Fruit fly (Drosophila melanogaster): ENCODE measurements around the gene NTPase.
A peak's percentile ranks its signal among the peaks of the same experiment; 100 is the strongest.

The NTPase gene

dm6 chr2L:2855204-2855768, 30.4 kb downstream of the NTPase start (continued):
- TF ChIP-seq pan (optimal IDR thresholded peaks at IDR 0.05) (no peak), pan (GFP tag; optimal IDR thresholded peaks at IDR 0.05 in 1 of 2, IDR thresholded peaks at IDR 0.05 in 1 of 2) (no peak), Spps (tag; optimal IDR thresholded peaks at IDR 0.05) (no peak), bowl (GFP tag; IDR thresholded peaks at IDR 0.05) (peak; percentile 27; the same call in 1 of the 2 replicates), ara (GFP tag; IDR thresholded peaks at IDR 0.05) (no peak), zfh2 (GFP tag; optimal IDR thresholded peaks at IDR 0.05) (no peak), D19B (GFP tag; optimal IDR thresholded peaks at IDR 0.05) (peak; percentile 5), CG33557 (GFP tag; optimal IDR thresholded peaks at IDR 0.05) (no peak), lmd (GFP tag; IDR thresholded peaks at IDR 0.05) (no peak), CG34422 (GFP tag; IDR thresholded peaks at IDR 0.05) (peak; percentile 16; the same call in 1 of the 3 replicates), inv (GFP tag; IDR thresholded peaks at IDR 0.05; ENCODE audit: partially characterized antibody) (no peak), nmo (GFP tag; optimal IDR thresholded peaks at IDR 0.05) (no peak), CG5245 (GFP tag; optimal IDR thresholded peaks at IDR 0.05) (no peak), CG4730 (GFP tag; IDR thresholded peaks at IDR 0.05) (no peak), CG42726 (GFP tag; IDR thresholded peaks at IDR 0.05; ENCODE audit: partially characterized antibody) (0 out of 2 replicates have a peak, but pooled peaks have one; percentile 10), CG13287 (GFP tag; IDR thresholded peaks at IDR 0.05; ENCODE audit: partially characterized antibody) (peak; percentile 5; the same call in 1 of the 2 replicates), ranshi (GFP tag; IDR thresholded peaks at IDR 0.05) (no peak), chn (GFP tag; optimal IDR thresholded peaks at IDR 0.05) (peak; percentile 0), CG1603 (tag; optimal IDR thresholded peaks at IDR 0.05) (peak; percentile 46), otp (GFP tag; IDR thresholded peaks at IDR 0.05) (no peak), Doc3 (GFP tag; IDR thresholded peaks at IDR 0.05; ENCODE audit: partially characterized antibody) (no peak), ERR (GFP tag; optimal IDR thresholded peaks at IDR 0.05) (no peak), Opbp (GFP tag; IDR thresholded peaks at IDR 0.05; ENCODE audit: partially characterized antibody) (no peak), CG13894 (tag; optimal IDR thresholded peaks at IDR 0.05) (no peak), Mad (GFP tag; optimal IDR thresholded peaks at IDR 0.05) (no peak), CG9876 (GFP tag; optimal IDR thresholded peaks at IDR 0.05) (no peak), CG6689 (GFP tag; IDR thresholded peaks at IDR 0.05) (no peak), ewg (GFP tag; optimal IDR thresholded peaks at IDR 0.05) (no peak), Jarid2 (GFP tag; optimal IDR thresholded peaks at IDR 0.05) (peak; percentile 59), chm (GFP tag; IDR thresholded peaks at IDR 0.05) (no peak), BEAF-32 (GFP tag; optimal IDR thresholded peaks at IDR 0.05) (no peak), fd3F (GFP tag; optimal IDR thresholded peaks at IDR 0.05) (no peak), klu (GFP tag; IDR thresholded peaks at IDR 0.05) (no peak), cas (GFP tag; IDR thresholded peaks at IDR 0.05) (no peak), CG18619 (GFP tag; optimal IDR thresholded peaks at IDR 0.05) (no peak), pnt (GFP tag; optimal IDR thresholded peaks at IDR 0.05) (no peak), Atf3 (GFP tag; optimal IDR thresholded peaks at IDR 0.05) (no peak), fu2 (GFP tag; optimal IDR thresholded peaks at IDR 0.05) (no peak), sima (GFP tag; optimal IDR thresholded peaks at IDR 0.05) (no peak), CG2678 (tag; optimal IDR thresholded peaks at IDR 0.05) (no peak), CG4424 (GFP tag; optimal IDR thresholded peaks at IDR 0.05) (no peak), sim (GFP tag; IDR thresholded peaks at IDR 0.05) (peak; percentile 59; the same call in 1 of the 2 replicates), her (GFP tag; optimal IDR thresholded peaks at IDR 0.05) (no peak), CG10147 (GFP tag; optimal IDR thresholded peaks at IDR 0.05) (no peak), Drgx (GFP tag; IDR thresholded peaks at IDR 0.05) (no peak), sc (optimal IDR thresholded peaks at IDR 0.05) (no peak), sc (GFP tag; optimal IDR thresholded peaks at IDR 0.05) (no peak), CG12744 (GFP tag; optimal IDR thresholded peaks at IDR 0.05) (no peak), CG12769 (tag; optimal IDR thresholded peaks at IDR 0.05) (no peak), MTF-1 (GFP tag; optimal IDR thresholded peaks at IDR 0.05; ENCODE audit: borderline replicate concordance) (no peak), Mrtf (GFP tag; IDR thresholded peaks at IDR 0.05) (no peak)

Data from whole organism, embryonic.